Worm (Caenorhabditis elegans) whole organism, L1 larva: ENCODE data around the gene srx-136.

ENCODE experiments used
- C16A3.4 ChIP-seq: fragments of 150-350 bp; optimal IDR thresholded peaks from 2 replicates; lab custom pipeline; 2014; ENCODE audit warnings: missing biosample characterization, missing genetic modification characterization
- ama-1 ChIP-seq: fragments of 150-350 bp; optimal IDR thresholded peaks from 2 replicates; lab custom pipeline; 2014
- ces-1 ChIP-seq: fragments of 150-350 bp; optimal IDR thresholded peaks from 2 replicates; lab custom pipeline; 2014; ENCODE audit warnings: missing biosample characterization, missing genetic modification reagents, missing genetic modification characterization
- elt-2 ChIP-seq: sonication (generic microtip); optimal IDR thresholded peaks from 2 replicates; lab custom pipeline; 2016; ENCODE audit warnings: missing genetic modification characterization, mild to moderate bottlenecking, inconsistent platforms, missing compliant biosample characterization, missing genetic modification reagents
- elt-3 ChIP-seq, 6 experiments: fragments of 150-350 bp in 1 of 6; sonication (generic microtip); optimal IDR thresholded peaks; 2 replicates each; lab custom pipeline; 2017 to 2018; ENCODE audit warnings: missing biosample characterization in 6 of 6, missing genetic modification characterization in 6 of 6, inconsistent platforms in 1 of 6
- fkh-10 ChIP-seq: sonication (generic microtip); optimal IDR thresholded peaks from 2 replicates; lab custom pipeline; 2017; ENCODE audit warnings: missing biosample characterization, missing genetic modification reagents, missing genetic modification characterization
- mab-9 ChIP-seq: fragments of 200-800 bp; sonication (Bioruptor generic); IDR thresholded peaks from 2 replicates; pipeline ENCODE4 v1.3.6; 2022; ENCODE audit warnings: missing genetic modification reagents, missing genetic modification characterization, missing compliant biosample characterization
- mdl-1 ChIP-seq, 2 experiments: fragments of 150-350 bp; optimal IDR thresholded peaks; 2 replicates each; lab custom pipeline; 2014 to 2017; ENCODE audit warnings: missing biosample characterization in 2 of 2, missing genetic modification characterization in 2 of 2, inconsistent platforms in 1 of 2
- nhr-11 ChIP-seq: fragments of 150-350 bp; optimal IDR thresholded peaks from 2 replicates; lab custom pipeline; 2014; ENCODE audit warnings: missing biosample characterization, missing genetic modification characterization
- ztf-11 ChIP-seq, 2 experiments: sonication (generic microtip); optimal IDR thresholded peaks; 2 replicates each; lab custom pipeline; 2016 to 2017; ENCODE audit warnings: missing genetic modification characterization in 2 of 2, missing biosample characterization in 1 of 2, missing compliant biosample characterization in 1 of 2

ce11 chrV:13862505-13862904 lies 5.3 kb downstream of the srx-136 start, which contains the start of gene srx-137:
- TF ChIP-seq mdl-1 (tag; optimal IDR thresholded peaks at IDR 0.05; lab: Kevin White, UChicago) (no peak), ama-1 (no peak), fkh-10 (no peak), mab-9 (GFP tag; lab: Robert Waterston, UW) (no peak), nhr-11 (tag; lab: Kevin White, UChicago) (no peak), ces-1 (GFP tag; lab: Kevin White, UChicago) (no peak), C16A3.4 (no peak), ztf-11 (tag; optimal IDR thresholded peaks at IDR 0.05; lab: Kevin White, UChicago) (no peak), elt-3 (tag; optimal IDR thresholded peaks at IDR 0.05; lab: Kevin White, UChicago) (no peak), elt-2 (tag; lab: Kevin White, UChicago) (no peak)
